Worm (Caenorhabditis elegans) whole organism, L3 larva: ENCODE data around the gene T25D3.4.

ENCODE experiments used
- ceh-16 ChIP-seq: sonication (generic microtip); optimal IDR thresholded peaks from 2 replicates; lab custom pipeline; 2017; ENCODE audit warnings: missing biosample characterization, missing genetic modification characterization
- lin-15B ChIP-seq: fragments of 150-350 bp; optimal IDR thresholded peaks from 2 replicates; lab custom pipeline; 2014; ENCODE audit warnings: missing biosample characterization, missing genetic modification characterization
- nhr-11 ChIP-seq: fragments of 150-350 bp; optimal IDR thresholded peaks from 2 replicates; lab custom pipeline; 2014; ENCODE audit warnings: missing biosample characterization, missing genetic modification characterization
- nhr-28 ChIP-seq: fragments of 150-350 bp; optimal IDR thresholded peaks from 2 replicates; lab custom pipeline; 2014; ENCODE audit warnings: missing biosample characterization, missing genetic modification characterization
- sea-2 ChIP-seq: fragments of 150-350 bp; sonication (generic microtip); optimal IDR thresholded peaks from 4 replicates; lab custom pipeline; 2014; ENCODE audit warnings: missing biosample characterization, missing genetic modification reagents, missing genetic modification characterization
- snpc-4 ChIP-seq: fragments of 150-350 bp; optimal IDR thresholded peaks from 2 replicates; lab custom pipeline; 2014; ENCODE audit warnings: missing biosample characterization, missing genetic modification characterization

DNA sequence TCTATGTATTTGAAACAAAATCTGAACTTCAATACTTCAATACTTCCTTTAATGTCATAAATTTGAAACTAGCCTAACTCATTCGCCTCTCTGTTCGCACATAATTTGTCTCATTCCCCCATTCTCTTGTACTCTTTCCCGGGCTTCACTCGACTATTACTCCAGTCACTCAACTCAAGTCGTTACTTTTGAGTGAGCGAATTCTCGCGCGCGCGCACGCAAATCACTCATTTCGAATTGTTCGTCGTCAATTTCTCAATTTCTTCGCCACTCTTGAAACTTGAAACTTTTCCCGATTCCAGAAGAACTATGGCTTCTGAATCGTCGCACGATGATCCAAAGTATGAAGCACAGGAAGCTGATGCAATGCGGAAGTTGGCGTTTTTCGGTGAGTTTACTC, 42.8 kb upstream of the T25D3.4 start, which contains the start of gene col-68:
- no peak for TF ChIP-seq snpc-4 (tag; lab: Kevin White, UChicago)
- TF ChIP-seq nhr-28 (tag; lab: Kevin White, UChicago), result no peak
- no peak for TF ChIP-seq ceh-16
- no peak for TF ChIP-seq lin-15B (tag; lab: Kevin White, UChicago)
- no peak for TF ChIP-seq sea-2 (GFP tag; lab: Kevin White, UChicago)
- TF ChIP-seq nhr-11 (tag; lab: Kevin White, UChicago), result no peak
